Fruit fly (Drosophila melanogaster): ENCODE measurements around the gene Tsp26A.
A peak's percentile ranks its signal among the peaks of the same experiment; 100 is the strongest.

The Tsp26A gene

DNA sequence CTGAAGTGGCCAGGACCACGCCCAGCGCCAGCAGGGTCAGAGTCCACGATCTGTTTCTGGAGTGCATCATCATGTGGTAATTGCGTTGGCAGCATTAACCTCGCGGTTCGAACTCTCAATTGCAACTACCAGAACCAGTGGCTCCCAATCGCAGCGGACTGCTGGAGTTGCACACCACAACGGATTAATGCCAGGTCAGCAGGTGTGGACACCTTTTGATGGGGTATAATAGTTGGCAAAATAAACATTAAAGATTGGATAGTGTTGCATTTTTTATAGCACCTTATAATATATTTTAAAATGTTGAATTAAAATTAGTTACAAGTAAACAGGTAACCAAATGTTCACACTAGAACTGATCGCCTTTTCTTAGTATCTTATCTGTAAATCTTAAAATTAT is 35.8 kb upstream of the Tsp26A start:
- TF ChIP-seq Antp (GFP tag; optimal IDR thresholded peaks at IDR 0.05) (no peak), CG4404 (GFP tag; IDR thresholded peaks at IDR 0.05) (no peak), CG7271 (tag; optimal IDR thresholded peaks at IDR 0.05) (no peak), Eip74EF (GFP tag; optimal IDR thresholded peaks at IDR 0.05) (no peak), yki (optimal IDR thresholded peaks at IDR 0.05) (no peak), chm (GFP tag; IDR thresholded peaks at IDR 0.05) (no peak), luna (GFP tag; optimal IDR thresholded peaks at IDR 0.05) (no peak), CG11093 (GFP tag; IDR thresholded peaks at IDR 0.05) (no peak), nerfin-1 (tag; optimal IDR thresholded peaks at IDR 0.05) (no peak), Dek (tag; optimal IDR thresholded peaks at IDR 0.05) (no peak), CG31388 (GFP tag; optimal IDR thresholded peaks at IDR 0.05) (no peak), ato (GFP tag; IDR thresholded peaks at IDR 0.05; ENCODE audit: partially characterized antibody) (no peak), cad (GFP tag; optimal IDR thresholded peaks at IDR 0.05) (no peak), slou (GFP tag; optimal IDR thresholded peaks at IDR 0.05) (no peak)

- TF ChIP-seq lov (optimal IDR thresholded peaks at IDR 0.05) (no peak), lov (GFP tag; IDR thresholded peaks at IDR 0.05) (0 out of 3 replicates have a peak, but pooled peaks have one; percentile 26), Dref (GFP tag; IDR thresholded peaks at IDR 0.05) (no peak), corto (GFP tag; optimal IDR thresholded peaks at IDR 0.05) (no peak)
These were observed 35.2 kb upstream of the Tsp26A start, which contains the start of gene psd for dm6 chr2L:5964851-5965250. Gene psd, minus strand, starts transcription at chr2L:5964951.

dm6 chr2L:5967702-5968616 is 32.1 kb upstream of the Tsp26A start, which contains the start of the genes CG13992 and Ucp4C:
Gene CG13992, minus strand, starts transcription at chr2L:5967752.
Gene Ucp4C, plus strand, starts transcription at chr2L:5968566.
- TF ChIP-seq CG6791 (GFP tag; IDR thresholded peaks at IDR 0.05; ENCODE audit: partially characterized antibody) = 0 out of 3 replicates have a peak, but pooled peaks have one; percentile 16
- no peak for TF ChIP-seq bowl (GFP tag; IDR thresholded peaks at IDR 0.05)
- TF ChIP-seq twi (tag; optimal IDR thresholded peaks at IDR 0.05) = peak; percentile 73

DNA sequence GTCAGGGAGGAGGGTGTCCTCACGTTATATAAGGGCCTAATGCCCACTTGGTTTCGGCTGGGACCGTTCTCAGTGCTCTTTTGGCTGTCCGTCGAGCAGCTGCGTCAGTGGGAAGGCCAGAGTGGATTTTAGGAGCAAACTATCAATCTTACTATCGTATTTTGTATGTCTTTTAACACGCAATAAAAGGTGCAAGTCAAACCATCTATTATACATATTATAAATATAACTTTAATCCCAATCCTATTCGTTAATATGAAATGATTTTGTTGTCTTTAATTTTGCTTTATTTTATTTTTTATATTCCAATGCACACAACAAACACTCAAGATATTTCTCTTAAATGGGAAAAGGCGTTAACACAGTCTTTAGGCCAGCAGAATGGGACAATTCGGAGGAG is 30.5 kb upstream of the Tsp26A start, which contains the start of gene Ucp4B:
Ucp4B (plus strand) TSS at position 301 of the 400 bp plus-strand sequence.
- TF ChIP-seq HHEX (GFP tag; optimal IDR thresholded peaks at IDR 0.05) (no peak), bowl (GFP tag; IDR thresholded peaks at IDR 0.05) (no peak), unpg (GFP tag; optimal IDR thresholded peaks at IDR 0.05) (no peak), ERR (GFP tag; optimal IDR thresholded peaks at IDR 0.05) (no peak), ssp (GFP tag; IDR thresholded peaks at IDR 0.05) (no peak), CG12659 (GFP tag; optimal IDR thresholded peaks at IDR 0.05) (no peak)

dm6 chr2L:5971093-5971808 is 28.8 kb upstream of the Tsp26A start:
- no peak for TF ChIP-seq ci (GFP tag; IDR thresholded peaks at IDR 0.05)
- TF ChIP-seq CG30403 (GFP tag; optimal IDR thresholded peaks at IDR 0.05) = no peak
- TF ChIP-seq CG5180 (GFP tag; optimal IDR thresholded peaks at IDR 0.05) = no peak
- TF ChIP-seq CG3847 (GFP tag; IDR thresholded peaks at IDR 0.05) = no peak
- no peak for TF ChIP-seq Mes4 (GFP tag; optimal IDR thresholded peaks at IDR 0.05)
- TF ChIP-seq fru (optimal IDR thresholded peaks at IDR 0.05) = no peak
- no peak for TF ChIP-seq Myb (GFP tag; optimal IDR thresholded peaks at IDR 0.05)
- TF ChIP-seq Taf1 (GFP tag; IDR thresholded peaks at IDR 0.05) = no peak
- no peak for TF ChIP-seq HLH54F (GFP tag; optimal IDR thresholded peaks at IDR 0.05)
- TF ChIP-seq sr (GFP tag; IDR thresholded peaks at IDR 0.05) = no peak
- no peak for TF ChIP-seq Doc3 (GFP tag; IDR thresholded peaks at IDR 0.05; ENCODE audit: partially characterized antibody)
- 0 out of 3 replicates have a peak, but pooled peaks have one; percentile 11 for TF ChIP-seq so (GFP tag; IDR thresholded peaks at IDR 0.05)
- no peak for TF ChIP-seq CG5953 (GFP tag; IDR thresholded peaks at IDR 0.05)
- peak; percentile 55 for TF ChIP-seq sd (tag; optimal IDR thresholded peaks at IDR 0.05)
- TF ChIP-seq CG2199 (GFP tag; IDR thresholded peaks at IDR 0.05) = no peak
- TF ChIP-seq CG4424 (GFP tag; optimal IDR thresholded peaks at IDR 0.05) = no peak
- TF ChIP-seq Blimp-1 (GFP tag; optimal IDR thresholded peaks at IDR 0.05) = peak; percentile 54
